Worm (Caenorhabditis elegans) whole organism, L4/young adult: ENCODE measurements around the gene mrps-23.

ENCODE experiments used
- dao-5 ChIP-seq: sonication (generic microtip); optimal IDR thresholded peaks from 2 replicates; lab custom pipeline; 2016; ENCODE audit warnings: missing genotype, missing genetic modification characterization, moderate library complexity, missing compliant biosample characterization
- him-1 ChIP-seq: sonication (generic microtip); optimal IDR thresholded peaks from 2 replicates; lab custom pipeline; 2016; ENCODE audit warnings: missing genotype, missing genetic modification reagents, missing genetic modification characterization, missing compliant biosample characterization

ce11 chrIII:9570869-9571268 is 47.4 kb upstream of the mrps-23 start:
- no peak for TF ChIP-seq him-1
- no peak for TF ChIP-seq dao-5 (tag; lab: Kevin White, UChicago)
